Worm (Caenorhabditis elegans) whole organism, L2 larva: ENCODE results near the gene Y44A6D.1.
A peak's percentile ranks its signal among the peaks of the same experiment; 100 is the strongest.

ENCODE experiments used
- C34F6.9 ChIP-seq: fragments of 150-350 bp; optimal IDR thresholded peaks from 2 replicates; lab custom pipeline; 2014; ENCODE audit warnings: missing biosample characterization, missing genetic modification characterization
- F13H6.1 ChIP-seq: sonication (generic microtip); optimal IDR thresholded peaks from 2 replicates; lab custom pipeline; 2016; ENCODE audit warnings: missing genetic modification characterization, missing compliant biosample characterization
- R02D3.7 ChIP-seq: fragments of 150-350 bp; optimal IDR thresholded peaks from 2 replicates; lab custom pipeline; 2014; ENCODE audit warnings: missing biosample characterization, missing genetic modification characterization
- Y55F3AM.14 ChIP-seq: fragments of 200-800 bp; sonication (Bioruptor generic); optimal IDR thresholded peaks from 2 replicates; lab custom pipeline; 2018; ENCODE audit warnings: mild to moderate bottlenecking, missing genetic modification characterization, missing compliant biosample characterization
- ZK546.5 ChIP-seq: sonication (generic microtip); optimal IDR thresholded peaks from 2 replicates; lab custom pipeline; 2017; ENCODE audit warnings: missing biosample characterization, missing genetic modification characterization
- alr-1 ChIP-seq: fragments of 150-350 bp; optimal IDR thresholded peaks from 2 replicates; lab custom pipeline; 2014; ENCODE audit warnings: missing biosample characterization, missing genetic modification characterization
- ama-1 ChIP-seq: fragments of 150-350 bp; optimal IDR thresholded peaks from 2 replicates; lab custom pipeline; 2018; ENCODE audit warnings: inconsistent platforms
- blmp-1 ChIP-seq: sonication (generic microtip); optimal IDR thresholded peaks from 2 replicates; lab custom pipeline; 2017; ENCODE audit warnings: missing genetic modification characterization, mild to moderate bottlenecking, missing compliant biosample characterization, antibody characterized with exemption, moderate library complexity; ENCODE audit not compliant: insufficient read depth
- ceh-16 ChIP-seq: fragments of 150-350 bp; optimal IDR thresholded peaks from 2 replicates; lab custom pipeline; 2014; ENCODE audit warnings: missing biosample characterization, missing genetic modification characterization
- ceh-82 ChIP-seq: fragments of 150-350 bp; optimal IDR thresholded peaks from 2 replicates; lab custom pipeline; 2014; ENCODE audit warnings: missing biosample characterization, missing genetic modification characterization
- crh-2 ChIP-seq: sonication (generic microtip); optimal IDR thresholded peaks from 2 replicates; lab custom pipeline; 2017; ENCODE audit warnings: missing biosample characterization, missing genetic modification characterization
- dmd-4 ChIP-seq: sonication (generic microtip); optimal IDR thresholded peaks from 2 replicates; lab custom pipeline; 2017; ENCODE audit warnings: missing biosample characterization, missing genetic modification characterization
- elt-3 ChIP-seq: sonication (generic microtip); optimal IDR thresholded peaks from 2 replicates; lab custom pipeline; 2017; ENCODE audit warnings: missing biosample characterization, missing genetic modification characterization
- fos-1 ChIP-seq: fragments of 150-350 bp; optimal IDR thresholded peaks from 2 replicates; lab custom pipeline; 2014; ENCODE audit warnings: missing biosample characterization, missing genetic modification characterization
- mab-5 ChIP-seq: fragments of 150-350 bp; optimal IDR thresholded peaks from 2 replicates; lab custom pipeline; 2014; ENCODE audit warnings: missing biosample characterization, missing genetic modification characterization
- mbf-1 ChIP-seq: sonication (generic microtip); optimal IDR thresholded peaks from 2 replicates; lab custom pipeline; 2017; ENCODE audit warnings: missing biosample characterization, missing genetic modification characterization
- mdl-1 ChIP-seq, 2 experiments: fragments of 150-350 bp in 1 of 2; sonication (generic microtip) in 1 of 2; optimal IDR thresholded peaks; 2 replicates each; lab custom pipeline; 2017; ENCODE audit warnings: missing biosample characterization in 2 of 2, missing genetic modification characterization in 2 of 2
- nhr-10 ChIP-seq: sonication (generic microtip); optimal IDR thresholded peaks from 2 replicates; lab custom pipeline; 2017; ENCODE audit warnings: missing biosample characterization, missing genetic modification characterization
- nhr-11 ChIP-seq: fragments of 150-350 bp; optimal IDR thresholded peaks from 2 replicates; lab custom pipeline; 2014; ENCODE audit warnings: missing biosample characterization, missing genetic modification characterization
- nhr-12 ChIP-seq: fragments of 150-350 bp; optimal IDR thresholded peaks from 2 replicates; lab custom pipeline; 2014; ENCODE audit warnings: missing biosample characterization, missing genetic modification characterization
- nhr-129 ChIP-seq: fragments of 150-350 bp; optimal IDR thresholded peaks from 2 replicates; lab custom pipeline; 2014; ENCODE audit warnings: missing biosample characterization, missing genetic modification characterization
- nhr-21 ChIP-seq: fragments of 150-350 bp; optimal IDR thresholded peaks from 2 replicates; lab custom pipeline; 2014; ENCODE audit warnings: missing biosample characterization, missing genetic modification characterization
- nhr-23 ChIP-seq: fragments of 150-350 bp; optimal IDR thresholded peaks from 2 replicates; lab custom pipeline; 2014; ENCODE audit warnings: missing biosample characterization, missing genetic modification reagents, missing genetic modification characterization
- nhr-237 ChIP-seq: fragments of 150-350 bp; optimal IDR thresholded peaks from 2 replicates; lab custom pipeline; 2014; ENCODE audit warnings: missing biosample characterization, missing genetic modification characterization
- nhr-25 ChIP-seq: fragments of 150-350 bp; sonication (generic microtip); optimal IDR thresholded peaks from 3 replicates; lab custom pipeline; 2014; ENCODE audit warnings: missing biosample characterization, missing genetic modification characterization
- peb-1 ChIP-seq: fragments of 150-350 bp; optimal IDR thresholded peaks from 2 replicates; lab custom pipeline; 2014; ENCODE audit warnings: missing biosample characterization, missing genetic modification characterization
- sem-4 ChIP-seq: fragments of 150-350 bp; optimal IDR thresholded peaks from 2 replicates; lab custom pipeline; 2014; ENCODE audit warnings: missing biosample characterization, missing genetic modification reagents, missing genetic modification characterization
- sma-9 ChIP-seq, 2 experiments: fragments of 150-350 bp in 1 of 2; sonication (generic microtip) in 1 of 2; optimal IDR thresholded peaks; 2 replicates each; lab custom pipeline; 2014 to 2016; ENCODE audit warnings: missing genetic modification characterization in 2 of 2, mild to moderate bottlenecking in 1 of 2, missing biosample characterization in 1 of 2, missing compliant biosample characterization in 1 of 2, missing genetic modification reagents in 1 of 2, moderate library complexity in 1 of 2
- snpc-4 ChIP-seq: fragments of 150-350 bp; optimal IDR thresholded peaks from 2 replicates; lab custom pipeline; 2014; ENCODE audit warnings: missing biosample characterization, missing genetic modification characterization
- unc-39 ChIP-seq: fragments of 150-350 bp; optimal IDR thresholded peaks from 2 replicates; lab custom pipeline; 2014; ENCODE audit warnings: missing biosample characterization, missing genetic modification characterization
- unc-55 ChIP-seq: fragments of 150-350 bp; sonication (generic microtip); optimal IDR thresholded peaks from 3 replicates; lab custom pipeline; 2014; ENCODE audit warnings: missing biosample characterization, missing genetic modification reagents, missing genetic modification characterization
- unc-62 ChIP-seq: fragments of 150-350 bp; optimal IDR thresholded peaks from 2 replicates; lab custom pipeline; 2014; ENCODE audit warnings: missing biosample characterization, missing genetic modification reagents, missing genetic modification characterization
- zag-1 ChIP-seq: fragments of 150-350 bp; optimal IDR thresholded peaks from 2 replicates; lab custom pipeline; 2014; ENCODE audit warnings: missing biosample characterization, missing genetic modification characterization
- ztf-1 ChIP-seq: fragments of 200-800 bp; sonication (Bioruptor generic); conservative IDR thresholded peaks from 2 replicates; pipeline ENCODE4 v1.3.6; 2022; ENCODE audit warnings: missing genetic modification characterization, missing compliant biosample characterization
- ztf-11 ChIP-seq: sonication (generic microtip); optimal IDR thresholded peaks from 2 replicates; lab custom pipeline; 2017; ENCODE audit warnings: missing biosample characterization, missing genetic modification characterization

Y44A6D.1 gene

DNA sequence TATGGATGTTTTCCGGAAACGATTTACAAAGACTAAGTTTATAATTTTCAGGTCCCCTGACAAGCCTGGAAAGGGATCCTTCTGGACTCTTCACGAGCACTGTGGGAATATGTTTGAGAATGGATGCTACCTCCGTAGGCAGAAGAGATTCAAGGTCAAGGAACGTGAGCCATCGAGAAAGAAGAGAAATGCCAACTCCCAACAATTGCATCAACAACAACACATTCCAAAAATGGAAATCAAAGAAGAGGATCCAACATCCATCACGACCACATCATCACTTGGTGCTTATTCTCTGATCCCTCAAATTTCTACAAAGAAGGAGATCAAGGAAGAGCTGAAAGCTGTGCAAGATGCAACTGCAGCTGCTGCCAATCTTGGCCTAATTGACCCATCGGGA lies 31.7 kb downstream of the Y44A6D.1 start:
- TF ChIP-seq unc-39 (tag; lab: Kevin White, UChicago) (no peak), sem-4 (tag; lab: Kevin White, UChicago) (no peak), nhr-23 (tag; lab: Kevin White, UChicago) (no peak), nhr-129 (tag; lab: Kevin White, UChicago) (no peak), C34F6.9 (tag; lab: Kevin White, UChicago) (no peak), ama-1 (no peak), mab-5 (no peak), unc-62 (GFP tag; lab: Kevin White, UChicago) (no peak), ZK546.5 (tag; lab: Kevin White, UChicago) (no peak), fos-1 (tag; lab: Kevin White, UChicago) (no peak), elt-3 (tag; lab: Kevin White, UChicago) (no peak), nhr-21 (tag; lab: Kevin White, UChicago) (no peak), nhr-237 (tag; lab: Kevin White, UChicago) (no peak), alr-1 (tag; lab: Kevin White, UChicago) (no peak), nhr-12 (tag; lab: Kevin White, UChicago) (no peak), blmp-1 (tag; lab: Kevin White, UChicago) (no peak), nhr-10 (no peak), nhr-25 (tag; lab: Kevin White, UChicago) (no peak), crh-2 (no peak)

DNA sequence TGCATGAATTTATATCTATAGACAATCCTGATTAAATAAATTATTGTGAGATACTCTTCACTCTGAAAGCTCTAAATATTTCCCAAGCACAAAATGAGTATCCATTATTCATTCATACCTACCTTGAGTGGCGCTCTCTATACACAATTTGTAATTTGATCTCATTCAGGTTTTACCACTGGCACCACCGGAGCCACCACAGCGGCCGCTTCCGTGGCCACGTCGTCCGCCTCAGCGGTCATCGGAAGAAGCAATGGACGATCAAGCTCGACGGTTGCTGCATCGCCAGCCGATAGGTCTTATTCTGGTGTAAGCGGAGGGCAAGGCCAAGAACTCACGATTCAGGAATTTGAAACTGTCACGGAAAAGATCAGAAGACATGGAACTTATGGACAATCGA lies 32.6 kb downstream of the Y44A6D.1 start:
- TF ChIP-seq ztf-1 (no peak), F13H6.1 (no peak), ztf-11 (tag; lab: Kevin White, UChicago) (no peak), nhr-12 (tag; lab: Kevin White, UChicago) (no peak), unc-55 (GFP tag; lab: Kevin White, UChicago) (no peak), peb-1 (tag; lab: Kevin White, UChicago) (no peak), dmd-4 (tag; lab: Kevin White, UChicago) (no peak), R02D3.7 (tag; lab: Kevin White, UChicago) (no peak), mbf-1 (tag; lab: Kevin White, UChicago) (no peak), nhr-11 (tag; lab: Kevin White, UChicago) (no peak), ama-1 (no peak), sma-9 (GFP tag; optimal IDR thresholded peaks at IDR 0.05; lab: Kevin White, UChicago) (no peak), sma-9 (tag; optimal IDR thresholded peaks at IDR 0.05; lab: Kevin White, UChicago) (no peak), blmp-1 (tag; lab: Kevin White, UChicago) (no peak), mdl-1 (tag; optimal IDR thresholded peaks at IDR 0.05; lab: Kevin White, UChicago) (no peak), ceh-16 (no peak)
- TF ChIP-seq, all 48 proteins: peak for 0

DNA sequence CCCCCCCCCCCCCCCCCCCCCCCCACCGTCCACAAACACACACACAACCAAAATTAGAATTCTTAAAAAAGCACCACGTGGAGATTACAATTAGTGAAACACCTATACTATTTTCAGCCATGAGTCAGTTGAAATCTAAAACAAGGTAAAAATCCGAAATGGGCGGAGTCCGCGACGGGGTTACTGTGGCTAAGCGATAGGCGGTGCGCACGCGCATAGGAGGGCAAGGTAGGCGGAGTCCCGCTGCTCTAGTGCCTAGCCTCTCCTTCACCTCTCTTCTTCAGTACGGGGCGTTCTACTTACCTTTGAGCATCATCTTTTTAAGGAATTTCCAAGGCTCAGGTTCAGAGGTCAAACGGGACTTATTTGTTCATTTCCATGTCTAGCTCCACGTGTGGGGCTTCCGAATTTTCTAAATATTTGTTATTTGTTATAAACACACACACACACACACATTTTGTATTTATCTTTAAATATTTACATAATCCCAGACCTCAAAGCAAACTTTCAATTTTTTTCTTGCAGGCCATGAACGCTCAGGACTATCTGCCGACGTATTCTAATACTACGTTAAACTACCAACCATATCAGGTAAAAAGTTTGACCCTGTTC lies 33.3 kb downstream of the Y44A6D.1 start:
- TF ChIP-seq F13H6.1, result peak; percentile 67
- no peak for TF ChIP-seq ceh-82 (tag; lab: Kevin White, UChicago)

DNA sequence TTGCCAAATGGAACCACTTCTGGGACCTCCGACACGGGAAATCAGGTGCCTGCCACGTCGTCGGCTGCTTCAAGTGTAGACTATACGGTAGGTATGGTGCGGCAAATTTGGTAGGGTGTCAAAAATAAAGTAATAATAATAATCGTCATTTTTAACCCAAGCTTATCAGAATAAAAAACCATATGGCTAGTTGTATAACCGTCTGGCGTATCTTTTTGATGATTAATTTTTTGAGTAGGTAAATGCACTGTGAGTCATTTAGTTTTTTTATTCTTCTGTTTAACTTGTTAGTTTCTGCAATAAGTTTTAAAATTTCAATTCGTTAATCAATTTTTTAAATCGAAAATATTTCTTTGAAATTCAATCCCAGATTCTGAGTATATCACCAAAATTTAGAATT lies 34.3 kb downstream of the Y44A6D.1 start:
- TF ChIP-seq fos-1 (tag; lab: Kevin White, UChicago), result peak; percentile 57
- TF ChIP-seq crh-2, result no peak
- TF ChIP-seq, all 48 proteins: peak for 1

DNA sequence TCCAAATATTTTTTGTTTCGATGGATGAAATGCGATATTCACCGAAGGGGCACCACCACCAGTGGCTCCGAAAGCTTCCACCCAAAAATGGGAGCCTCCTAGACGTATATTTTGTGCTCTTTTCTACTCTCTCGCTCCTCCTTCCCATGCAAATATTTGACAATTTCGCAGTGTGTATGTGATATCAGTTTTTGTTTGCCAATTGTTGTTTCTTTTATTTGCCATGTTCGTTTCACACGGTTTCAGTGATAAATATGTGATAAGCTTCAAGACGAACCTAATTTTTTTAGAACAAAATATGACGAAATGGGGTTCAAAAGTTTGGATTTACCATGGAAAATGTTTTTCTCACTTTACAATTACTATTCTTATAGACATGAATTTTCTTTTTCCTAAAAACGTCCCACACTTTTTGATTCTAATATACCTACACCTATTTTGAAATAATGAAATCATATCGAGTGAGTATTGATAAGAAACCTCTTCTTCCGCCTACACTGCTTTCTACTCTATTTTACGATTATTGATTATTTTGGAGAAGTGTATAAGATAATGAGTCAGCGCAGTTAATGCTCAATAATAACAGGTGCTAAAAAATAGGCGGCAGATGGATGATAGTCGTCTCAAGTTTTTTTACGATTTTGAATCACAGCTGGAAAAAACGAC lies 35.9 kb downstream of the Y44A6D.1 start:
- TF ChIP-seq fos-1 (tag; lab: Kevin White, UChicago), result peak; percentile 62
- peak; percentile 5 for TF ChIP-seq F13H6.1
- TF ChIP-seq snpc-4 (tag; lab: Kevin White, UChicago), result no peak
- TF ChIP-seq Y55F3AM.14 (GFP tag; lab: Kevin White, UChicago), result no peak
- TF ChIP-seq C34F6.9 (tag; lab: Kevin White, UChicago), result no peak
- TF ChIP-seq nhr-10, result no peak
- no peak for TF ChIP-seq elt-3 (tag; lab: Kevin White, UChicago)
- TF ChIP-seq zag-1 (tag; lab: Kevin White, UChicago), result no peak
